Fruit fly (Drosophila melanogaster) whole organism, embryonic: ENCODE data around the gene CG31675.

Experiments
- CG10267 ChIP-seq: fragments of 200-800 bp; sonication (Bioruptor generic); optimal IDR thresholded peaks from 2 replicates; lab custom pipeline; 2018; ENCODE audit warnings: missing biosample characterization, mild to moderate bottlenecking, missing genetic modification characterization, moderate library complexity
- CG10431 ChIP-seq: fragments of 200-800 bp; sonication (Bioruptor generic); optimal IDR thresholded peaks from 3 replicates; lab custom pipeline; 2018; ENCODE audit warnings: missing biosample characterization, mild to moderate bottlenecking, missing genetic modification characterization
- CG10543 ChIP-seq: fragments of 200-800 bp; sonication (Bioruptor generic); optimal IDR thresholded peaks from 3 replicates; lab custom pipeline; 2017; ENCODE audit warnings: missing biosample characterization, mild to moderate bottlenecking, missing genetic modification characterization, moderate library complexity
- CG10565 ChIP-seq: fragments of 200-800 bp; sonication (Bioruptor generic); optimal IDR thresholded peaks from 3 replicates; lab custom pipeline; 2016; ENCODE audit warnings: missing biosample characterization, mild to moderate bottlenecking, missing genetic modification characterization
- CG11560 ChIP-seq: fragments of 200-800 bp; sonication (Bioruptor generic); IDR thresholded peaks from 3 replicates; pipeline ENCODE4 v1.3.6; 2022; ENCODE audit warnings: missing biosample characterization, missing genetic modification characterization
- CG12769 ChIP-seq: fragments of 200-800 bp; sonication (Bioruptor generic); optimal IDR thresholded peaks from 2 replicates; lab custom pipeline; 2019; ENCODE audit warnings: missing biosample characterization, mild to moderate bottlenecking, missing genetic modification characterization, moderate library complexity
- CG13775 ChIP-seq: fragments of 200-800 bp; sonication (Bioruptor generic); optimal IDR thresholded peaks from 3 replicates; lab custom pipeline; 2017; ENCODE audit warnings: missing biosample characterization, mild to moderate bottlenecking, missing genetic modification characterization
- CG1529 ChIP-seq: fragments of 200-800 bp; sonication (Bioruptor generic); optimal IDR thresholded peaks from 3 replicates; lab custom pipeline; 2018; ENCODE audit warnings: missing biosample characterization, missing genetic modification characterization
- CG1647 ChIP-seq: fragments of 200-800 bp; sonication (Bioruptor generic); optimal IDR thresholded peaks from 3 replicates; lab custom pipeline; 2016; ENCODE audit warnings: missing biosample characterization, missing genetic modification characterization
- CG17328 ChIP-seq: fragments of 200-800 bp; sonication (Bioruptor generic); IDR thresholded peaks from 2 replicates; pipeline ENCODE4 v1.3.6; 2022; ENCODE audit warnings: missing biosample characterization, missing genetic modification characterization
- CG2116 ChIP-seq: fragments of 200-800 bp; sonication (Bioruptor generic); optimal IDR thresholded peaks from 3 replicates; lab custom pipeline; 2018; ENCODE audit warnings: missing biosample characterization, mild to moderate bottlenecking, missing genetic modification characterization
- CG2199 ChIP-seq: fragments of 200-800 bp; sonication (Bioruptor generic); IDR thresholded peaks from 3 replicates; pipeline ENCODE4 v1.3.6; 2022; ENCODE audit warnings: missing biosample characterization, missing genetic modification characterization
- CG2202 ChIP-seq: fragments of 200-800 bp; sonication (Bioruptor generic); optimal IDR thresholded peaks from 2 replicates; lab custom pipeline; 2018; ENCODE audit warnings: missing biosample characterization, mild to moderate bottlenecking, missing genetic modification characterization
- CG30403 ChIP-seq: fragments of 200-800 bp; sonication (Bioruptor generic); optimal IDR thresholded peaks from 3 replicates; lab custom pipeline; 2016; ENCODE audit warnings: missing biosample characterization, missing genetic modification characterization
- CG31441 ChIP-seq: fragments of 200-800 bp; sonication (Bioruptor generic); IDR thresholded peaks from 2 replicates; pipeline ENCODE4 v1.3.6; 2022; ENCODE audit warnings: missing biosample characterization, missing genetic modification characterization
- CG3407 ChIP-seq: fragments of 200-800 bp; sonication (Bioruptor generic); optimal IDR thresholded peaks from 2 replicates; lab custom pipeline; 2018; ENCODE audit warnings: missing biosample characterization, mild to moderate bottlenecking, missing genetic modification characterization
- CG34422 ChIP-seq: fragments of 200-800 bp; sonication (Bioruptor generic); IDR thresholded peaks from 3 replicates; pipeline ENCODE4 v1.3.6; 2022; ENCODE audit warnings: missing biosample characterization, missing genetic modification characterization
- CG6813 ChIP-seq: fragments of 200-800 bp; sonication (Bioruptor generic); optimal IDR thresholded peaks from 2 replicates; lab custom pipeline; 2017; ENCODE audit warnings: missing biosample characterization, missing genetic modification characterization, mild to moderate bottlenecking, moderate library complexity, missing genetic modification reagents
- CG7271 ChIP-seq: fragments of 200-800 bp; sonication (Bioruptor generic); optimal IDR thresholded peaks from 2 replicates; lab custom pipeline; 2018; ENCODE audit warnings: missing biosample characterization, mild to moderate bottlenecking, missing genetic modification characterization, moderate library complexity
- CG8089 ChIP-seq: fragments of 200-800 bp; sonication (Bioruptor generic); optimal IDR thresholded peaks from 3 replicates; lab custom pipeline; 2016; ENCODE audit warnings: missing biosample characterization, missing genetic modification characterization
- CTCF ChIP-seq: fragments of 200-800 bp; sonication (Bioruptor generic); optimal IDR thresholded peaks from 2 replicates; lab custom pipeline; 2017; ENCODE audit warnings: missing biosample characterization, mild to moderate bottlenecking, missing genetic modification characterization, moderate library complexity
- CrebB ChIP-seq: fragments of 200-800 bp; sonication (Bioruptor generic); optimal IDR thresholded peaks from 3 replicates; lab custom pipeline; 2018; ENCODE audit warnings: missing biosample characterization, mild to moderate bottlenecking, missing genetic modification characterization
- E2f1 ChIP-seq: fragments of 200-800 bp; sonication (Bioruptor generic); IDR thresholded peaks from 2 replicates; pipeline ENCODE4 v1.3.6; 2022; ENCODE audit warnings: missing biosample characterization, missing genetic modification characterization
- ERR ChIP-seq: fragments of 200-800 bp; sonication (Bioruptor generic); optimal IDR thresholded peaks from 2 replicates; lab custom pipeline; 2016; ENCODE audit warnings: missing biosample characterization, missing genetic modification characterization
- GATAe ChIP-seq: fragments of 200-800 bp; sonication (Bioruptor generic); conservative IDR thresholded peaks from 2 replicates; pipeline ENCODE4 v1.3.6; 2022; ENCODE audit warnings: missing biosample characterization, missing genetic modification characterization
- Mad ChIP-seq: fragments of 200-800 bp; sonication (Bioruptor generic); optimal IDR thresholded peaks from 2 replicates; lab custom pipeline; 2016; ENCODE audit warnings: missing biosample characterization, missing genetic modification characterization
- Mes4 ChIP-seq: fragments of 200-800 bp; sonication (Bioruptor generic); optimal IDR thresholded peaks from 2 replicates; lab custom pipeline; 2016; ENCODE audit warnings: missing biosample characterization, missing genetic modification characterization
- Oaz ChIP-seq: fragments of 200-800 bp; sonication (Bioruptor generic); IDR thresholded peaks from 2 replicates; pipeline ENCODE4 v1.3.6; 2022; ENCODE audit warnings: missing biosample characterization, missing genetic modification characterization
- Ravus ChIP-seq: fragments of 200-800 bp; sonication (Bioruptor generic); IDR thresholded peaks from 2 replicates; pipeline ENCODE4 v1.3.6; 2022; ENCODE audit warnings: missing biosample characterization, missing genetic modification characterization
- Sin3A ChIP-seq: fragments of >200 bp; optimal IDR thresholded peaks from 2 replicates; lab custom pipeline; 2018
- Sry-β ChIP-seq: fragments of 200-800 bp; sonication (Bioruptor generic); optimal IDR thresholded peaks from 2 replicates; lab custom pipeline; 2018; ENCODE audit warnings: missing biosample characterization, mild to moderate bottlenecking, missing genetic modification characterization, moderate library complexity
- YL-1 ChIP-seq: fragments of 200-800 bp; sonication (Bioruptor generic); optimal IDR thresholded peaks from 3 replicates; lab custom pipeline; 2017; ENCODE audit warnings: missing biosample characterization, mild to moderate bottlenecking, missing genetic modification characterization
- bowl ChIP-seq: fragments of 200-800 bp; sonication (Bioruptor generic); IDR thresholded peaks from 2 replicates; pipeline ENCODE4 v1.3.6; 2022; ENCODE audit warnings: missing biosample characterization, missing genetic modification characterization
- chinmo ChIP-seq: fragments of 200-800 bp; sonication (Bioruptor generic); IDR thresholded peaks from 4 replicates; pipeline ENCODE4 v1.3.6; 2022; ENCODE audit warnings: missing biosample characterization, missing genetic modification characterization; ENCODE audit not compliant: partially characterized antibody
- chn ChIP-seq: fragments of 200-800 bp; sonication (Bioruptor generic); optimal IDR thresholded peaks from 2 replicates; lab custom pipeline; 2016; ENCODE audit warnings: missing biosample characterization, missing genetic modification characterization
- danr ChIP-seq: fragments of 200-800 bp; sonication (Bioruptor generic); IDR thresholded peaks from 2 replicates; pipeline ENCODE4 v1.3.6; 2022; ENCODE audit warnings: missing biosample characterization, missing genetic modification characterization
- dysf ChIP-seq: fragments of 200-800 bp; sonication (Bioruptor generic); IDR thresholded peaks from 3 replicates; pipeline ENCODE4 v1.3.6; 2022; ENCODE audit warnings: missing biosample characterization, missing genetic modification characterization
- esg ChIP-seq: fragments of 200-800 bp; sonication (Bioruptor generic); conservative IDR thresholded peaks from 2 replicates; pipeline ENCODE4 v1.3.6; 2022; ENCODE audit warnings: missing biosample characterization, missing genetic modification characterization
- eve ChIP-seq, 2 experiments: fragments of >200 bp; optimal IDR thresholded peaks; 2 replicates each; lab custom pipeline; 2017; ENCODE audit warnings: missing biosample characterization in 2 of 2, missing genetic modification characterization in 2 of 2
- eyg ChIP-seq: fragments of 200-800 bp; sonication (Bioruptor generic); optimal IDR thresholded peaks from 3 replicates; lab custom pipeline; 2016; ENCODE audit warnings: missing biosample characterization, missing genetic modification characterization
- gsb ChIP-seq: fragments of 200-800 bp; sonication (Bioruptor generic); IDR thresholded peaks from 2 replicates; pipeline ENCODE4 v1.3.6; 2022; ENCODE audit warnings: missing biosample characterization, missing genetic modification characterization
- kni ChIP-seq: fragments of 200-800 bp; sonication (Bioruptor generic); optimal IDR thresholded peaks from 3 replicates; lab custom pipeline; 2017; ENCODE audit warnings: mild to moderate bottlenecking, missing biosample characterization, missing genetic modification reagents, missing genetic modification characterization
- lilli ChIP-seq: fragments of 200-800 bp; sonication (Bioruptor generic); optimal IDR thresholded peaks from 3 replicates; lab custom pipeline; 2016; ENCODE audit warnings: missing biosample characterization, missing genetic modification characterization
- nau ChIP-seq: fragments of 200-800 bp; sonication (Bioruptor generic); optimal IDR thresholded peaks from 3 replicates; lab custom pipeline; 2017; ENCODE audit warnings: missing biosample characterization, mild to moderate bottlenecking, missing genetic modification characterization, missing genetic modification reagents
- nerfin-2 ChIP-seq: fragments of 200-800 bp; sonication (Bioruptor generic); IDR thresholded peaks from 2 replicates; pipeline ENCODE4 v1.3.6; 2022; ENCODE audit warnings: missing biosample characterization, missing genetic modification characterization; ENCODE audit not compliant: partially characterized antibody
- sens ChIP-seq: fragments of 200-800 bp; sonication (Bioruptor generic); peaks from one replicate; lab custom pipeline; 2016; ENCODE audit warnings: missing biosample characterization, missing genetic modification characterization
- sr ChIP-seq: fragments of 200-800 bp; sonication (Bioruptor generic); IDR thresholded peaks from 3 replicates; pipeline ENCODE4 v1.3.6; 2022; ENCODE audit warnings: missing biosample characterization, missing genetic modification characterization
- ssp ChIP-seq: fragments of 200-800 bp; sonication (Bioruptor generic); IDR thresholded peaks from 2 replicates; pipeline ENCODE4 v1.3.6; 2022; ENCODE audit warnings: missing biosample characterization, missing genetic modification characterization
- stwl ChIP-seq: fragments of 200-800 bp; sonication (Bioruptor generic); optimal IDR thresholded peaks from 3 replicates; lab custom pipeline; 2018; ENCODE audit warnings: missing biosample characterization, mild to moderate bottlenecking, missing genetic modification characterization, moderate library complexity
- tin ChIP-seq: fragments of 200-800 bp; sonication (Bioruptor generic); optimal IDR thresholded peaks from 3 replicates; lab custom pipeline; 2016; ENCODE audit warnings: missing biosample characterization, missing genetic modification characterization
- vvl ChIP-seq: fragments of 200-800 bp; sonication (Bioruptor generic); IDR thresholded peaks from 2 replicates; pipeline ENCODE4 v1.3.6; 2022; ENCODE audit warnings: missing biosample characterization, missing genetic modification characterization
- zfh1 ChIP-seq: fragments of 200-800 bp; sonication (Bioruptor generic); IDR thresholded peaks from 3 replicates; pipeline ENCODE4 v1.3.6; 2022; ENCODE audit warnings: missing biosample characterization, missing genetic modification characterization

Gene CG31675

DNA sequence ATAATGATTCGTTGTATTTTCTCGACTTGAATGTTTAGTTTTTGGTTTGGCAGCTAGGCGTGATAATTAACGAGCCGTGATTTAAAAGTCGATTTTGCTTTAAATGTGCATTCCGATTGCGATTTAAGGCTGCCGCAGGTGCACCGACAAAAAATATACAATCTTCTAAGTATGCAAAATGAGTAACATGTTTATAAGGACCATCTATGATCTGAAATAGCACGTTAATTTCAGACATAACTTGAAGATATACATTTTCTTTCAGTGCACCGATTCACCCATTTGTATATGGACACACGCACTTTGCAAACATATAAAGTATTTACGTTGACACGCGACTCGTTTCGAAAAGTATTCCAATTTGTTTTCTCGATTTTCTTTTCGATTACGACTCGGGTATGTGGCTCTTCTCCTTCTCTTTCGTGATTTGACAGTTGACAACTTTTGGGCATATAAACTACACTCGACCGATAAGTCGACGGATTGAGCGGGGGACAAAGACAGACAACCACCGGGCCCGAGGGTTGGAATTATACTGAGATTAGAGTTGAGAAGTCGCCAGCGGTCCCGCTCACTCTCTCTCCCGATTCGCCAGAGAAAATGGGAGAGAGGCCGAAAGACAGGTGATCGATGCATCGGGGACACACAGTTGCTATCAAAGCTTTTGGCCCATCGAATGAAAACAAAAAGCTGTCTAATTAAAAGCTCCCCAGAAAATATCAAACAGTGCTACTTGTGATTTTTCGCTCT, 22.5 kb downstream of the CG31675 start (continued):
- TF ChIP-seq sr: no peak; the same call in 2 of the 3 replicates
- TF ChIP-seq Ravus (GFP tag; lab: Robert Waterston, UW): peak; percentile 39; the same call in 1 of the 2 replicates
- TF ChIP-seq CG11560 (tag; lab: Robert Waterston, UW): no peak
- TF ChIP-seq GATAe (GFP tag; lab: Robert Waterston, UW): no peak
- no peak for TF ChIP-seq eyg (GFP tag; lab: Kevin White, UChicago)
- no peak for TF ChIP-seq CG1647 (GFP tag; lab: Kevin White, UChicago)
- peak; percentile 36 for TF ChIP-seq tin (GFP tag; lab: Kevin White, UChicago)
- no peak for TF ChIP-seq CG7271 (tag; lab: Kevin White, UChicago)
- TF ChIP-seq CG10431 (GFP tag; lab: Kevin White, UChicago): no peak
- no peak for TF ChIP-seq ERR
- TF ChIP-seq chn (GFP tag; lab: Kevin White, UChicago): no peak
- TF ChIP-seq CG6813: no peak
- TF ChIP-seq nau (GFP tag; lab: Kevin White, UChicago): peak; percentile 11
- peak; percentile 15 for TF ChIP-seq CG10267 (tag; lab: Kevin White, UChicago)
- TF ChIP-seq CG2202 (tag; lab: Kevin White, UChicago): peak; percentile 7
- peak; percentile 93 for TF ChIP-seq chinmo (GFP tag; lab: Robert Waterston, UW)
- TF ChIP-seq CG10565 (GFP tag; lab: Kevin White, UChicago): no peak
- no peak for TF ChIP-seq nerfin-2 (GFP tag; lab: Robert Waterston, UW)
- peak; percentile 8 for TF ChIP-seq CG3407 (GFP tag; lab: Kevin White, UChicago)
- TF ChIP-seq Sry-β (GFP tag; lab: Kevin White, UChicago): peak; percentile 21
- TF ChIP-seq bowl (GFP tag; lab: Robert Waterston, UW): no peak
- TF ChIP-seq CG8089 (GFP tag; lab: Kevin White, UChicago): peak; percentile 3
- peak; percentile 39 for TF ChIP-seq CrebB (tag; lab: Kevin White, UChicago)
- TF ChIP-seq Sin3A (lab: Kevin White, UChicago): no peak
- TF ChIP-seq kni (GFP tag; lab: Kevin White, UChicago): peak; percentile 57
- peak; percentile 31 for TF ChIP-seq vvl (GFP tag; lab: Robert Waterston, UW)
- TF ChIP-seq Mes4 (GFP tag; lab: Kevin White, UChicago): no peak
- TF ChIP-seq CG30403 (GFP tag; lab: Kevin White, UChicago): peak; percentile 48

dm6 chr2L:20891188-20891587, 23.6 kb downstream of the CG31675 start:
- TF ChIP-seq dysf (GFP tag; lab: Robert Waterston, UW) (peak; percentile 25; the same call in 1 of the 3 replicates), Oaz (GFP tag; lab: Robert Waterston, UW) (no peak), CG2199 (peak; percentile 92), sens (peak; percentile 64), CG34422 (GFP tag; lab: Robert Waterston, UW) (0 out of 3 replicates have a peak, but pooled peaks have one; percentile 10), CG17328 (GFP tag; lab: Robert Waterston, UW) (no peak), esg (GFP tag; lab: Robert Waterston, UW) (0 out of 2 replicates have a peak, but pooled peaks have one; percentile 14), danr (no peak), CG10543 (no peak), CG13775 (peak; percentile 2), Mad (GFP tag; lab: Kevin White, UChicago) (no peak), CG31441 (GFP tag; lab: Robert Waterston, UW) (no peak), lilli (GFP tag; lab: Kevin White, UChicago) (peak; percentile 29), gsb (GFP tag; lab: Robert Waterston, UW) (no peak), E2f1 (no peak), zfh1 (GFP tag; lab: Robert Waterston, UW) (peak; percentile 38; the same call in 1 of the 3 replicates), CG12769 (tag; lab: Kevin White, UChicago) (peak; percentile 23), CG2116 (no peak), eve (GFP tag; optimal IDR thresholded peaks at IDR 0.05; lab: Kevin White, UChicago) (peak in 1 of 2 experiments; percentile 60), CTCF (GFP tag; lab: Kevin White, UChicago) (no peak), ssp (no peak), YL-1 (GFP tag; lab: Kevin White, UChicago) (no peak), CG1529 (no peak), stwl (tag; lab: Kevin White, UChicago) (peak; percentile 78)
